Fruit fly (Drosophila melanogaster): ENCODE measurements around the gene CG7606.
A peak's percentile ranks its signal among the peaks of the same experiment; 100 is the strongest.

The CG7606 gene

DNA sequence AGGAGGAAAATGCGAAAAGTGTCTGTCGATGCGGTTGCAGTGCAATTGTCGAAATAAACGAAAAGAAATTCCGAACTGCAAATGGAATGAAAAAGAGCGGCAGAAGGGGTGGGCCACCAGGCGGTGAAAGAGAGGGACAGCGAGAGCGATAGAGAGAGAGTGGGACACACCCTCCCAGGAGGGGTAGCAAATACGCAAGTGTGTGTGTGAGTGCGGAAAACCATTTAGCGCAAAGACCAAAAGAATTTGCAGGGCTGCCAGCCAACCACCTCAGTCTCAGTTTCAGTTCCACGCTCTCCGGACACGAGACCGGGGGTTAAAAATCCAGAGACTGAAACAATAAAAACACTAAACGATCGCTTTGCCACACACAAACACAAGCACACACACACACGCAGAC, 37.7 kb upstream of the CG7606 start, which contains the start of gene Hmx (continued):
- TF ChIP-seq dmrt11E (tag; optimal IDR thresholded peaks at IDR 0.05) (no peak), CG9215 (GFP tag; IDR thresholded peaks at IDR 0.05) (no peak), exex (tag; optimal IDR thresholded peaks at IDR 0.05) (no peak), ranshi (GFP tag; IDR thresholded peaks at IDR 0.05) (no peak), zen2 (GFP tag; IDR thresholded peaks at IDR 0.05; ENCODE audit: partially characterized antibody) (peak; percentile 16; the same call in 1 of the 3 replicates), CG2199 (GFP tag; IDR thresholded peaks at IDR 0.05) (peak; percentile 17; the same call in 1 of the 3 replicates), CG13287 (GFP tag; IDR thresholded peaks at IDR 0.05; ENCODE audit: partially characterized antibody) (no peak), CG18011 (GFP tag; optimal IDR thresholded peaks at IDR 0.05) (no peak), row (GFP tag; IDR thresholded peaks at IDR 0.05) (no peak), Doc2 (GFP tag; IDR thresholded peaks at IDR 0.05) (no peak), CoRest (tag; optimal IDR thresholded peaks at IDR 0.05) (no peak), CG15601 (tag; optimal IDR thresholded peaks at IDR 0.05) (no peak), zf30C (GFP tag; optimal IDR thresholded peaks at IDR 0.05) (no peak), NC2α (GFP tag; optimal IDR thresholded peaks at IDR 0.05) (no peak)

DNA sequence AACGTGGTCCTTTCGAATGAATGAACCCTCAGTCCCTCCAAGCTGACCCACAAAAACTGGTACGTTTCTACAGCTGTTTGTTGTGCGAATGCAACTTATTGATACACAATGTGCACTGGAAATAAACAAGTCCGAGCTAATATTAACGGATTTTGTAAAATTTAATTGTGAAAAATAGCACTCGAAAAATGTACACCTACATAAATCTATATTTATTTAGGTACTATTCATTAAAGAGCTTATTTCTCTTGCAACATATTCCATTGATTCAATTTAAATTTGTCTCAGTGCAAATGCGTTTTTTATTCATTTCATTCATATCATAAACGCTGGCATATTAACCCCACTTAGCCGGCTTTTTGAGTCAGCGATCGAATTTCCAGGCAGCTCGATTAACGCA, 35.2 kb upstream of the CG7606 start:
- no peak for TF ChIP-seq grau (tag; optimal IDR thresholded peaks at IDR 0.05)
- no peak for TF ChIP-seq al (GFP tag; IDR thresholded peaks at IDR 0.05)
- no peak for TF ChIP-seq HLH54F (GFP tag; optimal IDR thresholded peaks at IDR 0.05)
- no peak for TF ChIP-seq fd64A (GFP tag; optimal IDR thresholded peaks at IDR 0.05)
- TF ChIP-seq CG7839 (tag; optimal IDR thresholded peaks at IDR 0.05) = no peak
- TF ChIP-seq CG3407 (GFP tag; optimal IDR thresholded peaks at IDR 0.05) = no peak
- no peak for TF ChIP-seq pzg (GFP tag; optimal IDR thresholded peaks at IDR 0.05)
- peak; percentile 41 for TF ChIP-seq Sox102F (GFP tag; optimal IDR thresholded peaks at IDR 0.05)
- no peak for TF ChIP-seq CG34224 (GFP tag; IDR thresholded peaks at IDR 0.05; ENCODE audit: partially characterized antibody)
- no peak for TF ChIP-seq Dbx (GFP tag; IDR thresholded peaks at IDR 0.05)
- no peak for TF ChIP-seq oc (tag; optimal IDR thresholded peaks at IDR 0.05)
- no peak for TF ChIP-seq twi (tag; optimal IDR thresholded peaks at IDR 0.05)
- peak; percentile 4 for TF ChIP-seq Abd-B (GFP tag; optimal IDR thresholded peaks at IDR 0.05)
- TF ChIP-seq bsh (GFP tag; optimal IDR thresholded peaks at IDR 0.05) = peak in 1 of 2 experiments; percentile 27
- no peak for TF ChIP-seq CG4282 (GFP tag; optimal IDR thresholded peaks at IDR 0.05)
- no peak for TF ChIP-seq dan (GFP tag; IDR thresholded peaks at IDR 0.05)
- TF ChIP-seq CG11504 (tag; optimal IDR thresholded peaks at IDR 0.05) = no peak
- peak; percentile 35 for TF ChIP-seq dmrt11E (tag; optimal IDR thresholded peaks at IDR 0.05)
- no peak for TF ChIP-seq CG30431 (GFP tag; optimal IDR thresholded peaks at IDR 0.05)
- no peak for TF ChIP-seq nerfin-1 (tag; optimal IDR thresholded peaks at IDR 0.05)
- TF ChIP-seq CG16863 (GFP tag; optimal IDR thresholded peaks at IDR 0.05) = no peak
- TF ChIP-seq Hr51 (GFP tag; optimal IDR thresholded peaks at IDR 0.05) = no peak
- no peak for TF ChIP-seq CG17912 (GFP tag; optimal IDR thresholded peaks at IDR 0.05)
- no peak for TF ChIP-seq Nf-YB (GFP tag; optimal IDR thresholded peaks at IDR 0.05)
- no peak for TF ChIP-seq ERR (GFP tag; optimal IDR thresholded peaks at IDR 0.05)
- no peak for TF ChIP-seq ara (GFP tag; IDR thresholded peaks at IDR 0.05)
- TF ChIP-seq Dref (GFP tag; IDR thresholded peaks at IDR 0.05) = no peak
